Worm (Caenorhabditis elegans) whole organism, mixed stage, embryonic: ENCODE results near the gene F28C6.9.
A peak's percentile ranks its signal among the peaks of the same experiment; 100 is the strongest.

Experiments used
- M03D4.4 ChIP-seq: sonication (generic microtip); optimal IDR thresholded peaks from 2 replicates; lab custom pipeline; 2017; ENCODE audit warnings: mild to moderate bottlenecking, missing genetic modification characterization, missing compliant biosample characterization
- bed-3 ChIP-seq: fragments of 200-800 bp; sonication (Bioruptor generic); optimal IDR thresholded peaks from 3 replicates; lab custom pipeline; 2018; ENCODE audit warnings: mild to moderate bottlenecking, missing genetic modification characterization, moderate library complexity, missing compliant biosample characterization
- blmp-1 ChIP-seq: fragments of 150-350 bp; optimal IDR thresholded peaks from 2 replicates; lab custom pipeline; 2014; ENCODE audit warnings: missing biosample characterization, missing genetic modification characterization
- ceh-39 ChIP-seq: fragments of 150-350 bp; optimal IDR thresholded peaks from 2 replicates; lab custom pipeline; 2014; ENCODE audit warnings: missing biosample characterization, missing genetic modification characterization
- ceh-43 ChIP-seq: fragments of 200-800 bp; sonication (Bioruptor generic); optimal IDR thresholded peaks from 2 replicates; lab custom pipeline; 2018; ENCODE audit warnings: mild to moderate bottlenecking, missing genetic modification characterization, moderate library complexity, missing compliant biosample characterization
- ceh-83 ChIP-seq: fragments of 200-800 bp; sonication (Bioruptor generic); optimal IDR thresholded peaks from 2 replicates; lab custom pipeline; 2018; ENCODE audit warnings: mild to moderate bottlenecking, missing genetic modification characterization, missing compliant biosample characterization
- ces-1 ChIP-seq: fragments of 150-350 bp; optimal IDR thresholded peaks from 2 replicates; lab custom pipeline; 2014; ENCODE audit warnings: missing biosample characterization, missing genetic modification reagents, missing genetic modification characterization
- cnd-1 ChIP-seq: fragments of 200-800 bp; sonication (Bioruptor generic); optimal IDR thresholded peaks from 2 replicates; lab custom pipeline; 2018; ENCODE audit warnings: mild to moderate bottlenecking, missing genetic modification characterization, missing compliant biosample characterization
- drap-1 ChIP-seq: fragments of 200-800 bp; sonication (Bioruptor generic); optimal IDR thresholded peaks from 3 replicates; lab custom pipeline; 2018; ENCODE audit warnings: mild to moderate bottlenecking, missing genetic modification characterization, missing compliant biosample characterization
- elt-1 ChIP-seq: sonication (generic microtip); optimal IDR thresholded peaks from 2 replicates; lab custom pipeline; 2017; ENCODE audit warnings: missing genetic modification characterization, mild to moderate bottlenecking, missing compliant biosample characterization, antibody characterized with exemption, moderate library complexity, borderline replicate concordance; ENCODE audit not compliant: insufficient read depth
- elt-3 ChIP-seq: fragments of 150-350 bp; optimal IDR thresholded peaks from 2 replicates; lab custom pipeline; 2014; ENCODE audit warnings: missing biosample characterization, missing genetic modification characterization
- flh-1 ChIP-seq: fragments of 200-800 bp; sonication (Bioruptor generic); optimal IDR thresholded peaks from 2 replicates; lab custom pipeline; 2018; ENCODE audit warnings: mild to moderate bottlenecking, missing genetic modification characterization, moderate library complexity, missing compliant biosample characterization
- ham-2 ChIP-seq: fragments of 200-800 bp; sonication (Bioruptor generic); optimal IDR thresholded peaks from 2 replicates; lab custom pipeline; 2018; ENCODE audit warnings: mild to moderate bottlenecking, missing genetic modification characterization, missing compliant biosample characterization
- hlh-1 ChIP-seq: fragments of 150-350 bp; optimal IDR thresholded peaks from 2 replicates; lab custom pipeline; 2014; ENCODE audit warnings: missing biosample characterization, missing genetic modification reagents, missing genetic modification characterization
- lin-13 ChIP-seq: fragments of 150-350 bp; optimal IDR thresholded peaks from 2 replicates; lab custom pipeline; 2014; ENCODE audit warnings: missing biosample characterization, missing genetic modification characterization
- lin-32 ChIP-seq: fragments of 200-800 bp; sonication (Bioruptor generic); optimal IDR thresholded peaks from 2 replicates; lab custom pipeline; 2018; ENCODE audit warnings: mild to moderate bottlenecking, missing genetic modification characterization, missing compliant biosample characterization
- lsy-2 ChIP-seq: fragments of 150-350 bp; optimal IDR thresholded peaks from 2 replicates; lab custom pipeline; 2014; ENCODE audit warnings: missing biosample characterization, missing genetic modification characterization
- mab-5 ChIP-seq: fragments of 150-350 bp; optimal IDR thresholded peaks from 2 replicates; lab custom pipeline; 2014; ENCODE audit warnings: missing biosample characterization, missing genetic modification characterization
- mep-1 ChIP-seq: fragments of 150-350 bp; optimal IDR thresholded peaks from 2 replicates; lab custom pipeline; 2017; ENCODE audit warnings: missing biosample characterization, missing genetic modification reagents, missing genetic modification characterization, inconsistent platforms
- mls-2 ChIP-seq: sonication (generic microtip); optimal IDR thresholded peaks from 2 replicates; lab custom pipeline; 2016; ENCODE audit warnings: mild to moderate bottlenecking, missing genetic modification characterization, moderate library complexity, missing compliant biosample characterization
- nhr-12 ChIP-seq: fragments of 150-350 bp; optimal IDR thresholded peaks from 2 replicates; lab custom pipeline; 2014; ENCODE audit warnings: missing biosample characterization, missing genetic modification characterization
- nhr-2 ChIP-seq: fragments of 150-350 bp; optimal IDR thresholded peaks from 2 replicates; lab custom pipeline; 2014; ENCODE audit warnings: missing biosample characterization, missing genetic modification characterization
- nhr-237 ChIP-seq: fragments of 150-350 bp; optimal IDR thresholded peaks from 2 replicates; lab custom pipeline; 2014; ENCODE audit warnings: missing biosample characterization, missing genetic modification characterization
- nhr-28 ChIP-seq: fragments of 150-350 bp; optimal IDR thresholded peaks from 2 replicates; lab custom pipeline; 2014; ENCODE audit warnings: missing biosample characterization, missing genetic modification characterization
- nhr-76 ChIP-seq: sonication (generic microtip); optimal IDR thresholded peaks from 2 replicates; lab custom pipeline; 2017; ENCODE audit warnings: missing biosample characterization, missing genetic modification characterization
- pha-4 ChIP-seq: fragments of 150-350 bp; optimal IDR thresholded peaks from 2 replicates; lab custom pipeline; 2018; ENCODE audit warnings: missing biosample characterization, missing genetic modification reagents, missing genetic modification characterization
- sem-2 ChIP-seq: fragments of 200-800 bp; sonication (Bioruptor generic); optimal IDR thresholded peaks from 2 replicates; lab custom pipeline; 2018; ENCODE audit warnings: mild to moderate bottlenecking, missing genetic modification characterization, missing compliant biosample characterization
- snpc-4 ChIP-seq: fragments of 150-350 bp; optimal IDR thresholded peaks from 2 replicates; lab custom pipeline; 2014; ENCODE audit warnings: missing biosample characterization, missing genetic modification characterization
- sptf-1 ChIP-seq: sonication (generic microtip); optimal IDR thresholded peaks from 2 replicates; lab custom pipeline; 2017; ENCODE audit warnings: mild to moderate bottlenecking, missing genetic modification characterization, moderate library complexity, missing compliant biosample characterization
- tbx-8 ChIP-seq: fragments of 200-800 bp; sonication (Bioruptor generic); optimal IDR thresholded peaks from 2 replicates; lab custom pipeline; 2018; ENCODE audit warnings: mild to moderate bottlenecking, missing genetic modification characterization, moderate library complexity, missing compliant biosample characterization
- unc-120 ChIP-seq: sonication (generic microtip); optimal IDR thresholded peaks from 2 replicates; lab custom pipeline; 2017; ENCODE audit warnings: missing genetic modification characterization, missing compliant biosample characterization; ENCODE audit not compliant: poor library complexity, severe bottlenecking
- unc-39 ChIP-seq: fragments of 150-350 bp; optimal IDR thresholded peaks from 2 replicates; lab custom pipeline; 2014; ENCODE audit warnings: missing biosample characterization, missing genetic modification characterization
- unc-62 ChIP-seq: fragments of 150-350 bp; optimal IDR thresholded peaks from 2 replicates; lab custom pipeline; 2014; ENCODE audit warnings: missing biosample characterization, missing genetic modification reagents, missing genetic modification characterization
- zip-8 ChIP-seq: fragments of 150-350 bp; optimal IDR thresholded peaks from 2 replicates; lab custom pipeline; 2014; ENCODE audit warnings: missing biosample characterization, missing genetic modification characterization
- ztf-11 ChIP-seq: fragments of 150-350 bp; optimal IDR thresholded peaks from 2 replicates; lab custom pipeline; 2014; ENCODE audit warnings: missing biosample characterization, missing genetic modification characterization

The F28C6.9 gene

DNA sequence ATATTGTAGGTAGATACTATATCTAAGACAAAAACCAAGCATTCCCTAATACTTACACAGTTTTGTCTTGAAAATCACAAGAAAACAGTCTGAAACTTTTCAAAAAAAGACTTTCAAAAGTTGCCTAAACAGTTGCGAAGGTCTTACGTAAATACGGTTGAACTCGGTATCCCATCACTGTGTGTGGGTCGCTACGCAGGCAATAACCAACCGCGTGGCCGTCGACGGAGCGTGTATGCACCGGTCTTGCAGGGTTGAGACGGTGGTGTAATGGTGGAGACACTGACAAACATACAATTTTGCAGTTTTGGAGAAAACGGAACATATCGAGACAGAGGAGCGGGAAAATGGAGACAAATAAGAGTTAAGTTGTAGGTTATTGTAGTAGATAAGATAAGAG is 48.8 kb downstream of the F28C6.9 start, which contains the start of gene iff-2:
TSS of gene iff-2 (minus strand) at position 141 of the 400 bp plus-strand sequence.
- TF ChIP-seq tbx-8 (GFP tag; lab: Kevin White, UChicago) (peak; percentile 30), ham-2 (peak; percentile 69), bed-3 (peak; percentile 46), M03D4.4 (tag; lab: Kevin White, UChicago) (peak; percentile 82), zip-8 (tag; lab: Kevin White, UChicago) (peak; percentile 61), snpc-4 (tag; lab: Kevin White, UChicago) (no peak), nhr-12 (tag; lab: Kevin White, UChicago) (peak; percentile 73), ces-1 (GFP tag; lab: Kevin White, UChicago) (peak; percentile 72), cnd-1 (tag; lab: Kevin White, UChicago) (peak; percentile 88), mls-2 (tag; lab: Kevin White, UChicago) (peak; percentile 81), nhr-2 (tag; lab: Kevin White, UChicago) (peak; percentile 82), drap-1 (peak; percentile 92), blmp-1 (tag; lab: Kevin White, UChicago) (no peak), ceh-83 (GFP tag; lab: Kevin White, UChicago) (peak; percentile 78), pha-4 (tag; lab: Kevin White, UChicago) (peak; percentile 100), ztf-11 (peak; percentile 72), flh-1 (no peak), unc-120 (tag; lab: Kevin White, UChicago) (peak; percentile 95), mab-5 (peak; percentile 33), sptf-1 (peak; percentile 91), mep-1 (tag; lab: Kevin White, UChicago) (peak; percentile 100), nhr-76 (tag; lab: Kevin White, UChicago) (peak; percentile 34), lsy-2 (peak; percentile 93), hlh-1 (tag; lab: Kevin White, UChicago) (peak; percentile 91), sem-2 (GFP tag; lab: Kevin White, UChicago) (peak; percentile 21), elt-3 (peak; percentile 87), lin-13 (tag; lab: Kevin White, UChicago) (peak; percentile 99), ceh-43 (GFP tag; lab: Kevin White, UChicago) (peak; percentile 64), lin-32 (peak; percentile 59), nhr-28 (tag; lab: Kevin White, UChicago) (peak; percentile 48), nhr-237 (tag; lab: Kevin White, UChicago) (peak; percentile 98), elt-1 (peak; percentile 6), unc-39 (tag; lab: Kevin White, UChicago) (peak; percentile 59), unc-62 (GFP tag; lab: Kevin White, UChicago) (peak; percentile 85), ceh-39 (tag; lab: Kevin White, UChicago) (peak; percentile 99)

DNA sequence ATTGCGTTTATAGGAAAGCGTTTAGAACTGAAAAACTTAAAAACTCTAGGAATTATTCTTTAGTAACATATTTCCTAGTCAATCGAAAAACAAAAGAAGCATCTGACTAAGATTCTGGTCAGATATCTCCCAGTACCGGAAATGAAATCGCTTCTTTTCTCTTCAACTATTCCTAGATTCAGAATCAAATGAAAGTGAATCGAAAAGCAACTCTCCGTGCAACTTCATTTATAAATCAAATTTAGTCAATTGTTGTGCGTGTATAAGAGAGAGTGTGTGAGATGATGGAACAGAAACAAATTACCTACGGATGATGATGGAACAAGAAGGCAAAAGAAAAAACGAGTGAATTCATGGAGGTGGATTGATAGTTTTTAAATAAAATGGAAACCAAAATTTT is 50.8 kb downstream of the F28C6.9 start:
- TF ChIP-seq ces-1 (GFP tag; lab: Kevin White, UChicago), result peak; percentile 96
- TF ChIP-seq blmp-1 (tag; lab: Kevin White, UChicago), result no peak
